Fruit fly (Drosophila melanogaster) whole organism: ENCODE results near the gene mRpL14.

Experiments used
- pan ChIP-seq: fragments of >200 bp; optimal IDR thresholded peaks from 2 replicates; lab custom pipeline; 2017
- psq ChIP-seq: fragments of >200 bp; optimal IDR thresholded peaks from 2 replicates; lab custom pipeline; 2017
- usp ChIP-seq: fragments of >200 bp; optimal IDR thresholded peaks from 2 replicates; lab custom pipeline; 2017; ENCODE audit warnings: missing biosample characterization, missing genetic modification characterization, mixed read lengths

DNA sequence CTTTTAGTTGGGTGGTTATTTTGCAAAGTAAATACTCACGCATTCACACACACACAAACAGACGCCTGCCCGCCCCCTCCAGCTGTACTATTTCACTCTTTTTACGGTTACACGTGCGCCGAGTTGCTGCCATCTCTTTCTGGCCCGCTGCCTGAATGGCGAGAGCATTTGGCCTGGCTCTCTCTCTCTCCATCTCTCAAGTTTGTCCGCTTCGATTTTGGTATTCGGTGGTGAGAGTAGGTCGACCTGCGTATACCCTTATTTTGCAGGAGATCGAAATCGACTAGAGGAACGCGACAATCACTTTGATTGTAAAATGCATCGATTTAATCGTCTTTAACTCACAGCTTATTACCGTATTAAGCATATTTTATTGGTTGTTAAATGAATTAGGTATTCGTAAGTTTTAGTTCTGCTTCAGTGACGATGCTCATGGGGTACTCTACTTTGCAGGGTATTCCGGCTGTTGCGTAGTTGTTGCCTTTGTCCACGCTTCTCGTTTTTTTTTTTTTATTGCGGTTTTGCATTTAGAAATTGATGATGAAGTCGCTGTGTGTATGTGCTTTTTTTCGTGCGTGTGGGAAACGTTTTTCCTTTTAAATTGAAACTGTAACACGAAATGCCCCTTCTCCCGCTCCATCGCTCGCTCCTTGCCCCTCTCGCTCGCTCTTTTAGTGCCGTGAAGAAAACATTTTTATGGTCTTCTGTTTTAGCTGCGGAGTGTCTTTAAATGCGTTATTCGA is 40.5 kb downstream of the mRpL14 start:
- TF ChIP-seq psq (lab: Kevin White, UChicago), result no peak
- no peak for TF ChIP-seq usp (GFP tag; lab: Kevin White, UChicago)
- TF ChIP-seq pan (lab: Kevin White, UChicago), result no peak
